Worm (Caenorhabditis elegans): ENCODE data around the gene mcm-7.
A peak's percentile ranks its signal among the peaks of the same experiment; 100 is the strongest.

mcm-7 gene

DNA sequence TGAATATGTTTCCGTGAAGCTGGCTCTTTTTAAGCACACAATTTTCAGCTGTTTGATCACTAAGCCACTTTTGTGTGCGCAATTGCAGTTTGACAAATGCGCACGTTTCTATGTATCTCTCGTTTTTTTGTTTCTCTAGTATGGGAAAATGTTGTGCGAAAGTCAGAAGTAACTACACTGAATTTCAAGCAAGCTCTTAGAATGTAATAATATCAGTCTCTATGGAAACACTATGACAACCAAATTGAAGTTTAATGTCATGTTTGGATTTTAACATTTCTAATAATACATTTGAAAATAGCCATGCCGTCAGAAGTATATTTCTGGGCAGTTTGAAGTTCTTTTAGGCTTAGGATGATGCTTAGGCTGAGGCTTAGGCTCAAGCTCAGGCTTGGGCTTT lies 27.1 kb upstream of the mcm-7 start, which contains the start of gene ZC132.9:
ZC132.9 (minus strand) TSS at position 101 of the 400 bp plus-strand sequence.
- no peak for TF ChIP-seq F44E2.7 (GFP tag; IDR thresholded peaks at IDR 0.05)
- no peak for TF ChIP-seq nhr-237 (tag; optimal IDR thresholded peaks at IDR 0.05)
- no peak for TF ChIP-seq lin-39 (tag; optimal IDR thresholded peaks at IDR 0.05)
- no peak for TF ChIP-seq lsy-2 (tag; optimal IDR thresholded peaks at IDR 0.05)
- no peak for TF ChIP-seq Y48G9A.11 (GFP tag; IDR thresholded peaks at IDR 0.05)

DNA sequence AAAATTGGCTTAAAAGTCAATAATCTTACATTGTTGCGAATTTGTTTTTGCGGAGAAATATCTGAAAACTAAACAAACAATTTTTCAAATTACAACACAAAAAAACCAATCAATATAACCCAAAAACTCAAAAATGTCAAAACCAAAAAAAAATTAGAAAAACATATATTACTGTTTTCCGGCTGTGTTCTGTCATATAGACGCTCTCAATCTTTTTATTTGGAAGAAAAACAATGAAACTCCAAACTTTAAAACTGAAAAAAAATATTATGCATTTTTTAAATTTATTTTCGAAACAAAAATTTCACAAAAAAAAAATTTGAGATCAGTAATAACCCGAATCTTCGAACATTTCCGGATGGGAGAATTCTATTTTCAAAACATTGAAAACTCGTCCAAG lies 24.3 kb upstream of the mcm-7 start, which contains the start of gene R02D1.2:
R02D1.2 (minus strand) TSS at position 101 of the 400 bp plus-strand sequence.
- TF ChIP-seq Y48G9A.11 (GFP tag; IDR thresholded peaks at IDR 0.05) (no peak), nhr-77 (tag; optimal IDR thresholded peaks at IDR 0.05) (no peak), zip-2 (tag; optimal IDR thresholded peaks at IDR 0.05) (no peak), ceh-20 (GFP tag; IDR thresholded peaks at IDR 0.05) (no peak), nhr-11 (tag; optimal IDR thresholded peaks at IDR 0.05) (no peak), mep-1 (tag; optimal IDR thresholded peaks at IDR 0.05) (no peak), lin-39 (tag; optimal IDR thresholded peaks at IDR 0.05) (no peak), attf-4 (tag; optimal IDR thresholded peaks at IDR 0.05) (no peak), nhr-111 (GFP tag; optimal IDR thresholded peaks at IDR 0.05) (no peak), cey-2 (tag; optimal IDR thresholded peaks at IDR 0.05; ENCODE audit: borderline replicate concordance, insufficient read depth) (no peak), skn-1 (tag; optimal IDR thresholded peaks at IDR 0.05) (no peak), jun-1 (tag; optimal IDR thresholded peaks at IDR 0.05) (no peak), nhr-42 (GFP tag; IDR thresholded peaks at IDR 0.05) (no peak), ztf-11 (tag; optimal IDR thresholded peaks at IDR 0.05) (no peak), hlh-11 (tag; optimal IDR thresholded peaks at IDR 0.05) (no peak), dmd-6 (GFP tag; IDR thresholded peaks at IDR 0.05) (no peak), lim-7 (GFP tag; IDR thresholded peaks at IDR 0.05) (no peak), hif-1 (tag; optimal IDR thresholded peaks at IDR 0.05) (no peak), mxl-3 (GFP tag; optimal IDR thresholded peaks at IDR 0.05) (no peak), ZK337.2 (GFP tag; IDR thresholded peaks at IDR 0.05) (no peak)

- TF ChIP-seq aha-1 (tag): peak; percentile 62
- no peak for TF ChIP-seq F10B5.3 (tag; optimal IDR thresholded peaks at IDR 0.05)
- no peak for TF ChIP-seq nhr-28 (tag; optimal IDR thresholded peaks at IDR 0.05)
- TF ChIP-seq fos-1 (tag; optimal IDR thresholded peaks at IDR 0.05): no peak
- no peak for TF ChIP-seq arid-1 (GFP tag; conservative IDR thresholded peaks at IDR 0.05)
- TF ChIP-seq zfp-3 (GFP tag; conservative IDR thresholded peaks at IDR 0.05): no peak
- no peak for TF ChIP-seq nhr-6 (tag; optimal IDR thresholded peaks at IDR 0.05)
These were observed 21.6 kb upstream of the mcm-7 start, which contains the start of gene nhr-125 for ce11 chrV:4325415-4325814. Gene nhr-125, minus strand, starts transcription at chrV:4325515.

- no peak for TF ChIP-seq lin-13 (GFP tag; optimal IDR thresholded peaks at IDR 0.05)
- TF ChIP-seq T20F7.1 (GFP tag; optimal IDR thresholded peaks at IDR 0.05): no peak
- TF ChIP-seq zfp-3 (GFP tag; conservative IDR thresholded peaks at IDR 0.05): no peak
- no peak for TF ChIP-seq snpc-1.2 (GFP tag; IDR thresholded peaks at IDR 0.05)
- no peak for TF ChIP-seq mxl-3 (GFP tag; optimal IDR thresholded peaks at IDR 0.05)
- peak; percentile 89 for TF ChIP-seq nhr-11 (tag; optimal IDR thresholded peaks at IDR 0.05)
- TF ChIP-seq arid-1 (GFP tag; conservative IDR thresholded peaks at IDR 0.05): no peak
- no peak for TF ChIP-seq daf-16 (GFP tag; optimal IDR thresholded peaks at IDR 0.05)
- no peak for TF ChIP-seq daf-16 (tag; optimal IDR thresholded peaks at IDR 0.05)
- TF ChIP-seq snpc-4 (tag; optimal IDR thresholded peaks at IDR 0.05): no peak
- no peak for TF ChIP-seq nhr-10 (tag; optimal IDR thresholded peaks at IDR 0.05)
- TF ChIP-seq ceh-32 (tag; optimal IDR thresholded peaks at IDR 0.05; ENCODE audit: poor library complexity): no peak
- no peak for TF ChIP-seq nhr-41 (GFP tag; IDR thresholded peaks at IDR 0.05)
- no peak for TF ChIP-seq dmd-9 (GFP tag; IDR thresholded peaks at IDR 0.05)
- TF ChIP-seq nhr-28 (tag; optimal IDR thresholded peaks at IDR 0.05): peak; percentile 23
- no peak for TF ChIP-seq daf-8 (GFP tag; IDR thresholded peaks at IDR 0.05)
These were observed 20.1 kb upstream of the mcm-7 start, which contains the start of gene D2063.1 for ce11 chrV:4326841-4327240. Gene D2063.1, plus strand, starts transcription at chrV:4327121.
